Fruit fly (Drosophila melanogaster) whole organism, embryonic: Measurements from ENCODE around the gene CG7011.
A peak's percentile ranks its signal among the peaks of the same experiment; 100 is the strongest.

Source experiments
- Bteb2 ChIP-seq: fragments of 200-800 bp; sonication (Bioruptor generic); optimal IDR thresholded peaks from 2 replicates; lab custom pipeline; 2016; ENCODE audit warnings: missing biosample characterization, missing genetic modification characterization
- CG10147 ChIP-seq: fragments of 200-800 bp; sonication (Bioruptor generic); optimal IDR thresholded peaks from 2 replicates; lab custom pipeline; 2019; ENCODE audit warnings: missing biosample characterization, mild to moderate bottlenecking, missing genetic modification characterization, moderate library complexity
- CG10366 ChIP-seq: fragments of 200-800 bp; sonication (Bioruptor generic); IDR thresholded peaks from 2 replicates; pipeline ENCODE4 v1.3.6; 2022; ENCODE audit warnings: missing biosample characterization, missing genetic modification characterization
- CG10462 ChIP-seq: fragments of 200-800 bp; sonication (Bioruptor generic); optimal IDR thresholded peaks from 2 replicates; lab custom pipeline; 2016; ENCODE audit warnings: missing biosample characterization, missing genetic modification characterization
- CG10543 ChIP-seq: fragments of 200-800 bp; sonication (Bioruptor generic); optimal IDR thresholded peaks from 3 replicates; lab custom pipeline; 2017; ENCODE audit warnings: missing biosample characterization, mild to moderate bottlenecking, missing genetic modification characterization, moderate library complexity
- CG11085 ChIP-seq: fragments of 200-800 bp; sonication (Bioruptor generic); IDR thresholded peaks from 2 replicates; pipeline ENCODE4 v1.3.6; 2022; ENCODE audit warnings: missing biosample characterization, missing genetic modification characterization
- CG12391 ChIP-seq: fragments of 200-800 bp; sonication (Bioruptor generic); optimal IDR thresholded peaks from 3 replicates; lab custom pipeline; 2018; ENCODE audit warnings: missing biosample characterization, mild to moderate bottlenecking, missing genetic modification characterization, moderate library complexity
- CG13894 ChIP-seq: fragments of 200-800 bp; sonication (Bioruptor generic); optimal IDR thresholded peaks from 3 replicates; lab custom pipeline; 2018; ENCODE audit warnings: missing biosample characterization, mild to moderate bottlenecking, missing genetic modification characterization, moderate library complexity
- CG14014 ChIP-seq: fragments of 200-800 bp; sonication (Bioruptor generic); IDR thresholded peaks from 2 replicates; pipeline ENCODE4 v1.3.6; 2022; ENCODE audit warnings: missing biosample characterization, missing genetic modification characterization
- CG17829 ChIP-seq: fragments of 200-800 bp; optimal IDR thresholded peaks from 2 replicates; lab custom pipeline; 2019; ENCODE audit warnings: missing biosample characterization, mild to moderate bottlenecking, missing genetic modification characterization, moderate library complexity
- CG1792 ChIP-seq: fragments of 200-800 bp; sonication (Bioruptor generic); optimal IDR thresholded peaks from 2 replicates; lab custom pipeline; 2016; ENCODE audit warnings: missing biosample characterization, missing genetic modification characterization
- CG18011 ChIP-seq: fragments of 200-800 bp; sonication (Bioruptor generic); optimal IDR thresholded peaks from 2 replicates; lab custom pipeline; 2017; ENCODE audit warnings: missing biosample characterization, missing genetic modification characterization, mild to moderate bottlenecking, moderate library complexity, missing genotype
- CG18262 ChIP-seq: fragments of 200-800 bp; optimal IDR thresholded peaks from 3 replicates; lab custom pipeline; 2019; ENCODE audit warnings: missing biosample characterization, mild to moderate bottlenecking, missing genetic modification characterization, moderate library complexity
- CG2199 ChIP-seq: fragments of 200-800 bp; sonication (Bioruptor generic); IDR thresholded peaks from 3 replicates; pipeline ENCODE4 v1.3.6; 2022; ENCODE audit warnings: missing biosample characterization, missing genetic modification characterization
- CG3407 ChIP-seq: fragments of 200-800 bp; sonication (Bioruptor generic); optimal IDR thresholded peaks from 2 replicates; lab custom pipeline; 2018; ENCODE audit warnings: missing biosample characterization, mild to moderate bottlenecking, missing genetic modification characterization
- CG3838 ChIP-seq: fragments of 200-800 bp; sonication (Bioruptor generic); optimal IDR thresholded peaks from 3 replicates; lab custom pipeline; 2016; ENCODE audit warnings: missing biosample characterization, missing genetic modification characterization
- CG7357 ChIP-seq: fragments of 200-800 bp; sonication (Bioruptor generic); IDR thresholded peaks from 3 replicates; pipeline ENCODE4 v1.3.6; 2022; ENCODE audit warnings: missing biosample characterization, missing genetic modification characterization
- CG7556 ChIP-seq: fragments of 200-800 bp; sonication (Bioruptor generic); optimal IDR thresholded peaks from 2 replicates; lab custom pipeline; 2017; ENCODE audit warnings: missing biosample characterization, mild to moderate bottlenecking, missing genetic modification characterization
- CG7745 ChIP-seq: fragments of 200-800 bp; sonication (Bioruptor generic); optimal IDR thresholded peaks from 2 replicates; lab custom pipeline; 2018; ENCODE audit warnings: missing biosample characterization, mild to moderate bottlenecking, missing genetic modification characterization, moderate library complexity
- CG7928 ChIP-seq: fragments of 200-800 bp; sonication (Bioruptor generic); optimal IDR thresholded peaks from 2 replicates; lab custom pipeline; 2017; ENCODE audit warnings: missing biosample characterization, mild to moderate bottlenecking, missing genetic modification characterization
- CG8089 ChIP-seq: fragments of 200-800 bp; sonication (Bioruptor generic); optimal IDR thresholded peaks from 3 replicates; lab custom pipeline; 2016; ENCODE audit warnings: missing biosample characterization, missing genetic modification characterization
- D19B ChIP-seq: fragments of 200-800 bp; sonication (Bioruptor generic); optimal IDR thresholded peaks from 2 replicates; lab custom pipeline; 2017; ENCODE audit warnings: missing biosample characterization, mild to moderate bottlenecking, missing genetic modification characterization
- Gsc ChIP-seq: fragments of 200-800 bp; sonication (Bioruptor generic); IDR thresholded peaks from 2 replicates; pipeline ENCODE4 v1.3.6; 2022; ENCODE audit warnings: missing biosample characterization, missing genetic modification characterization
- H2.0 ChIP-seq: fragments of 200-800 bp; sonication (Bioruptor generic); IDR thresholded peaks from 2 replicates; pipeline ENCODE4 v1.3.6; 2022; ENCODE audit warnings: missing biosample characterization, missing genetic modification characterization
- Hmx ChIP-seq: fragments of 200-800 bp; sonication (Bioruptor generic); optimal IDR thresholded peaks from 2 replicates; lab custom pipeline; 2016; ENCODE audit warnings: missing biosample characterization, missing genetic modification characterization
- MBD-R2 ChIP-seq: fragments of 200-800 bp; sonication (Bioruptor generic); IDR thresholded peaks from 2 replicates; pipeline ENCODE4 v1.3.6; 2022; ENCODE audit warnings: missing biosample characterization, missing genetic modification characterization
- Mad ChIP-seq: fragments of 200-800 bp; sonication (Bioruptor generic); optimal IDR thresholded peaks from 2 replicates; lab custom pipeline; 2016; ENCODE audit warnings: missing biosample characterization, missing genetic modification characterization
- Mes4 ChIP-seq: fragments of 200-800 bp; sonication (Bioruptor generic); optimal IDR thresholded peaks from 2 replicates; lab custom pipeline; 2016; ENCODE audit warnings: missing biosample characterization, missing genetic modification characterization
- Myb ChIP-seq: fragments of 200-800 bp; sonication (Bioruptor generic); optimal IDR thresholded peaks from 2 replicates; lab custom pipeline; 2016; ENCODE audit warnings: missing biosample characterization, missing genetic modification characterization
- Oli ChIP-seq: fragments of 200-800 bp; sonication (Bioruptor generic); optimal IDR thresholded peaks from 2 replicates; lab custom pipeline; 2018; ENCODE audit warnings: missing biosample characterization, mild to moderate bottlenecking, missing genetic modification characterization, moderate library complexity
- Spps ChIP-seq: fragments of 200-800 bp; sonication (Bioruptor generic); optimal IDR thresholded peaks from 2 replicates; lab custom pipeline; 2018; ENCODE audit warnings: missing biosample characterization, mild to moderate bottlenecking, missing genetic modification characterization
- croc ChIP-seq: fragments of 200-800 bp; sonication (Bioruptor generic); conservative IDR thresholded peaks from 3 replicates; pipeline ENCODE4 v1.3.6; 2022; ENCODE audit warnings: missing biosample characterization, missing genetic modification characterization
- crp ChIP-seq, 2 experiments: fragments of 200-800 bp; sonication (Bioruptor generic); optimal IDR thresholded peaks; 2 replicates in 1 of 2; 3 replicates in 1 of 2; lab custom pipeline; 2017; ENCODE audit warnings: missing biosample characterization in 2 of 2, missing genetic modification characterization in 2 of 2, mild to moderate bottlenecking in 1 of 2, moderate library complexity in 1 of 2
- dpn ChIP-seq, 2 experiments: fragments of 200-800 bp; sonication (Bioruptor generic); optimal IDR thresholded peaks; 3 replicates each; lab custom pipeline; 2016; ENCODE audit warnings: missing biosample characterization in 2 of 2, missing genetic modification characterization in 2 of 2
- dysf ChIP-seq: fragments of 200-800 bp; sonication (Bioruptor generic); IDR thresholded peaks from 3 replicates; pipeline ENCODE4 v1.3.6; 2022; ENCODE audit warnings: missing biosample characterization, missing genetic modification characterization
- esg ChIP-seq: fragments of 200-800 bp; sonication (Bioruptor generic); conservative IDR thresholded peaks from 2 replicates; pipeline ENCODE4 v1.3.6; 2022; ENCODE audit warnings: missing biosample characterization, missing genetic modification characterization
- grau ChIP-seq: fragments of 200-800 bp; optimal IDR thresholded peaks from 3 replicates; lab custom pipeline; 2019; ENCODE audit warnings: missing biosample characterization, mild to moderate bottlenecking, missing genetic modification characterization, moderate library complexity
- gt ChIP-seq: fragments of 200-800 bp; sonication (Bioruptor generic); IDR thresholded peaks from 2 replicates; pipeline ENCODE4 v1.3.6; 2022; ENCODE audit warnings: missing biosample characterization, missing genetic modification characterization
- kni ChIP-seq: fragments of 200-800 bp; sonication (Bioruptor generic); optimal IDR thresholded peaks from 3 replicates; lab custom pipeline; 2017; ENCODE audit warnings: mild to moderate bottlenecking, missing biosample characterization, missing genetic modification reagents, missing genetic modification characterization
- lola ChIP-seq, 3 experiments: fragments of >200 bp in 2 of 3; fragments of 200-800 bp in 1 of 3; sonication (Bioruptor generic) in 1 of 3; optimal IDR thresholded peaks; 2 replicates each; lab custom pipeline; 2017 to 2019; ENCODE audit warnings: missing biosample characterization in 3 of 3, missing genetic modification characterization in 3 of 3, mild to moderate bottlenecking in 1 of 3, moderate library complexity in 1 of 3
- luna ChIP-seq: fragments of 200-800 bp; sonication (Bioruptor generic); optimal IDR thresholded peaks from 2 replicates; lab custom pipeline; 2016; ENCODE audit warnings: missing biosample characterization, missing genetic modification characterization
- nom ChIP-seq: fragments of 200-800 bp; sonication (Bioruptor generic); optimal IDR thresholded peaks from 2 replicates; lab custom pipeline; 2017; ENCODE audit warnings: missing biosample characterization, missing genetic modification characterization, mild to moderate bottlenecking, moderate library complexity, missing genetic modification reagents
- pb ChIP-seq: fragments of 200-800 bp; sonication (Bioruptor generic); optimal IDR thresholded peaks from 3 replicates; lab custom pipeline; 2016; ENCODE audit warnings: missing biosample characterization, missing genetic modification characterization
- peb ChIP-seq: fragments of 200-800 bp; sonication (Bioruptor generic); IDR thresholded peaks from 2 replicates; pipeline ENCODE4 v1.3.6; 2022; ENCODE audit warnings: missing biosample characterization, missing genetic modification characterization
- repo ChIP-seq: fragments of 200-800 bp; sonication (Bioruptor generic); optimal IDR thresholded peaks from 2 replicates; lab custom pipeline; 2016; ENCODE audit warnings: missing biosample characterization, missing genetic modification characterization
- sens ChIP-seq: fragments of 200-800 bp; sonication (Bioruptor generic); peaks from one replicate; lab custom pipeline; 2016; ENCODE audit warnings: missing biosample characterization, missing genetic modification characterization
- slou ChIP-seq: fragments of 200-800 bp; sonication (Bioruptor generic); optimal IDR thresholded peaks from 3 replicates; lab custom pipeline; 2016; ENCODE audit warnings: missing biosample characterization, missing genetic modification characterization
- sr ChIP-seq: fragments of 200-800 bp; sonication (Bioruptor generic); IDR thresholded peaks from 3 replicates; pipeline ENCODE4 v1.3.6; 2022; ENCODE audit warnings: missing biosample characterization, missing genetic modification characterization
- tll ChIP-seq, 2 experiments: fragments of 200-800 bp in 1 of 2; fragments of >200 bp in 1 of 2; sonication (Bioruptor generic) in 1 of 2; optimal IDR thresholded peaks; 2 replicates each; lab custom pipeline; 2017 to 2019; ENCODE audit warnings: missing biosample characterization in 2 of 2, missing genetic modification characterization in 2 of 2, mild to moderate bottlenecking in 1 of 2, moderate library complexity in 1 of 2
- tna ChIP-seq: fragments of 200-800 bp; sonication (Bioruptor generic); IDR thresholded peaks from 2 replicates; pipeline ENCODE4 v1.3.6; 2022; ENCODE audit warnings: missing biosample characterization, missing genetic modification characterization; ENCODE audit not compliant: partially characterized antibody

Gene CG7011

dm6 chr3L:15208695-15209450, 45.4 kb upstream of the CG7011 start (continued):
- TF ChIP-seq tna (GFP tag; lab: Robert Waterston, UW) = no peak
- peak in 1 of 3 experiments; percentile 28 for TF ChIP-seq lola (GFP tag; optimal IDR thresholded peaks at IDR 0.05; lab: Kevin White, UChicago)
- no peak for TF ChIP-seq slou (GFP tag; lab: Kevin White, UChicago)
- TF ChIP-seq peb (GFP tag; lab: Robert Waterston, UW) = no peak
- TF ChIP-seq Mes4 = no peak
- TF ChIP-seq MBD-R2 (GFP tag; lab: Robert Waterston, UW) = no peak
- TF ChIP-seq sr (GFP tag; lab: Robert Waterston, UW) = no peak
- TF ChIP-seq Mad (GFP tag; lab: Kevin White, UChicago) = no peak
- TF ChIP-seq tll (GFP tag; optimal IDR thresholded peaks at IDR 0.05; lab: Kevin White, UChicago) = no peak
- TF ChIP-seq crp (GFP tag; optimal IDR thresholded peaks at IDR 0.05; lab: Kevin White, UChicago) = no peak
- TF ChIP-seq CG8089 (GFP tag; lab: Kevin White, UChicago) = no peak
- TF ChIP-seq grau (tag; lab: Kevin White, UChicago) = peak; percentile 11
- no peak for TF ChIP-seq CG7745 (tag; lab: Kevin White, UChicago)
- TF ChIP-seq CG18262 (tag; lab: Kevin White, UChicago) = peak; percentile 49
- no peak for TF ChIP-seq CG14014 (GFP tag; lab: Robert Waterston, UW)
- TF ChIP-seq CG13894 = no peak
- no peak for TF ChIP-seq kni (GFP tag; lab: Kevin White, UChicago)
- peak; percentile 21 for TF ChIP-seq nom (GFP tag; lab: Kevin White, UChicago)
- TF ChIP-seq Oli = no peak
- no peak for TF ChIP-seq pb (GFP tag; lab: Kevin White, UChicago)
- TF ChIP-seq CG10366 (GFP tag; lab: Robert Waterston, UW) = no peak
- no peak for TF ChIP-seq CG3838 (GFP tag; lab: Kevin White, UChicago)
- TF ChIP-seq Myb (GFP tag; lab: Kevin White, UChicago) = no peak
- TF ChIP-seq dpn (GFP tag; optimal IDR thresholded peaks at IDR 0.05; lab: Kevin White, UChicago) = no peak
- TF ChIP-seq Spps (tag; lab: Kevin White, UChicago) = no peak
- TF ChIP-seq CG10147 (GFP tag; lab: Kevin White, UChicago) = no peak
- no peak for TF ChIP-seq CG18011 (GFP tag; lab: Kevin White, UChicago)
- no peak for TF ChIP-seq CG3407 (GFP tag; lab: Kevin White, UChicago)
- TF ChIP-seq CG1792 = no peak
- no peak for TF ChIP-seq H2.0
- no peak for TF ChIP-seq CG7357 (GFP tag; lab: Robert Waterston, UW)
- TF ChIP-seq Gsc (GFP tag; lab: Robert Waterston, UW) = no peak
- TF ChIP-seq CG7928 (GFP tag; lab: Kevin White, UChicago) = no peak
- TF ChIP-seq sens = no peak
- TF ChIP-seq dysf (GFP tag; lab: Robert Waterston, UW) = peak; percentile 45; the same call in 1 of the 3 replicates
- no peak for TF ChIP-seq Hmx
- TF ChIP-seq gt = no peak
- TF ChIP-seq Bteb2 (GFP tag; lab: Kevin White, UChicago) = no peak
- TF ChIP-seq CG7556 (GFP tag; lab: Kevin White, UChicago) = peak; percentile 14
- peak; percentile 63; the same call in 1 of the 3 replicates for TF ChIP-seq CG2199 (GFP tag; lab: Robert Waterston, UW)
- TF ChIP-seq CG10462 = no peak
- peak; percentile 29 for TF ChIP-seq CG17829
- TF ChIP-seq CG10543 (GFP tag; lab: Kevin White, UChicago) = no peak
- no peak for TF ChIP-seq esg
- no peak for TF ChIP-seq luna (GFP tag; lab: Kevin White, UChicago)
- no peak for TF ChIP-seq D19B (GFP tag; lab: Kevin White, UChicago)
- no peak for TF ChIP-seq CG11085 (GFP tag; lab: Robert Waterston, UW)
- no peak for TF ChIP-seq repo (GFP tag; lab: Kevin White, UChicago)
- TF ChIP-seq croc (GFP tag; lab: Robert Waterston, UW) = no peak
- peak; percentile 4 for TF ChIP-seq CG12391
